Fruit fly (Drosophila melanogaster) whole organism, pupa: ENCODE data around the gene Dyro.

Experiments used
- CG12605 ChIP-seq: fragments of 200-800 bp; sonication (Bioruptor generic); IDR thresholded peaks from 2 replicates; pipeline ENCODE4 v1.3.6; 2022; ENCODE audit warnings: missing biosample characterization, missing genetic modification characterization
- CG32121 ChIP-seq: fragments of 200-800 bp; sonication (Bioruptor generic); IDR thresholded peaks from 2 replicates; pipeline ENCODE4 v1.3.6; 2022; ENCODE audit warnings: missing biosample characterization, missing genetic modification characterization
- CG4496 ChIP-seq: fragments of 200-800 bp; sonication (Bioruptor generic); IDR thresholded peaks from 3 replicates; pipeline ENCODE4 v1.3.6; 2022; ENCODE audit warnings: missing biosample characterization, missing genetic modification characterization
- EcR ChIP-seq: fragments of 200-800 bp; sonication (Bioruptor generic); optimal IDR thresholded peaks from 3 replicates; lab custom pipeline; 2019; ENCODE audit warnings: missing biosample characterization, missing genetic modification characterization, mild to moderate bottlenecking, moderate library complexity, missing genetic modification reagents
- Ets98B ChIP-seq: fragments of 200-800 bp; sonication (Bioruptor generic); IDR thresholded peaks from 2 replicates; pipeline ENCODE4 v1.3.6; 2022; ENCODE audit warnings: missing biosample characterization, missing genetic modification characterization
- Pif1A ChIP-seq: fragments of 200-800 bp; sonication (Bioruptor generic); optimal IDR thresholded peaks from 3 replicates; lab custom pipeline; 2016; ENCODE audit warnings: missing biosample characterization, missing genetic modification characterization
- Pif1B ChIP-seq: fragments of 200-800 bp; sonication (Bioruptor generic); optimal IDR thresholded peaks from 3 replicates; lab custom pipeline; 2016; ENCODE audit warnings: missing biosample characterization, missing genetic modification characterization
- gl ChIP-seq: fragments of 200-800 bp; sonication (Bioruptor generic); optimal IDR thresholded peaks from 2 replicates; lab custom pipeline; 2018; ENCODE audit warnings: missing biosample characterization, mild to moderate bottlenecking, missing genetic modification characterization

- no peak for TF ChIP-seq Ets98B
- TF ChIP-seq EcR: no peak
- TF ChIP-seq gl (tag; lab: Kevin White, UChicago): no peak
- no peak for TF ChIP-seq CG32121 (GFP tag; lab: Robert Waterston, UW)
- TF ChIP-seq Pif1A (GFP tag; lab: Kevin White, UChicago): no peak
- TF ChIP-seq CG12605 (GFP tag; lab: Robert Waterston, UW): no peak
- TF ChIP-seq Pif1B (GFP tag; lab: Kevin White, UChicago): no peak
- no peak for TF ChIP-seq CG4496 (GFP tag; lab: Robert Waterston, UW)
These were observed 7.2 kb upstream of the Dyro start for dm6 chr3L:11302906-11303305.
